Fruit fly (Drosophila melanogaster): ENCODE results near the gene dgrn.

DNA sequence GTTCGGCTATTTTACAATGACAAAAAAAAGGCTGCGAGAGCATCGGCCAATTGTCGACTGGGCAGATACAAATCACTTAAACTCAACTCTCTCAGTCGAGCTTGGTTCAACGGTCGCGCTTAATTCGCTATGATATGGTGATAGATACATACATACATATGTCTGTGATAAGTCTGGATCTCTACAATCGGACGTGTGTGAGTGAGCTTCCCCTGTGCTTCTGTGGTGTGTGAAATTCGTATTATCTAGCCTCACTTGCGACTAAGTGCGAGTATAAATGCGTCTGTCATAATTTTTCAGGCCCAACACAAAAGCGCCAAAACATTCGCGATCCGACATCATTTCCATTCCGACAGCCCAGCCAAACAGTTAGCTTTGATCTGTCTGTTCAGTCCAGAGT is 16.5 kb downstream of the dgrn start, which contains the start of gene CG1213:
- TF ChIP-seq psq (optimal IDR thresholded peaks at IDR 0.05) (no peak), Myc (optimal IDR thresholded peaks at IDR 0.05) (no peak)

Data from Kc167 (cell line).